Worm (Caenorhabditis elegans) whole organism, L4/young adult: Measurements from ENCODE around the gene pde-4.

Source experiments
- W03F9.2 ChIP-seq: fragments of 150-350 bp; optimal IDR thresholded peaks from 2 replicates; lab custom pipeline; 2014; ENCODE audit warnings: missing biosample characterization, missing genetic modification characterization
- dao-5 ChIP-seq: sonication (generic microtip); optimal IDR thresholded peaks from 2 replicates; lab custom pipeline; 2016; ENCODE audit warnings: missing genotype, missing genetic modification characterization, moderate library complexity, missing compliant biosample characterization
- him-1 ChIP-seq: sonication (generic microtip); optimal IDR thresholded peaks from 2 replicates; lab custom pipeline; 2016; ENCODE audit warnings: missing genotype, missing genetic modification reagents, missing genetic modification characterization, missing compliant biosample characterization

DNA sequence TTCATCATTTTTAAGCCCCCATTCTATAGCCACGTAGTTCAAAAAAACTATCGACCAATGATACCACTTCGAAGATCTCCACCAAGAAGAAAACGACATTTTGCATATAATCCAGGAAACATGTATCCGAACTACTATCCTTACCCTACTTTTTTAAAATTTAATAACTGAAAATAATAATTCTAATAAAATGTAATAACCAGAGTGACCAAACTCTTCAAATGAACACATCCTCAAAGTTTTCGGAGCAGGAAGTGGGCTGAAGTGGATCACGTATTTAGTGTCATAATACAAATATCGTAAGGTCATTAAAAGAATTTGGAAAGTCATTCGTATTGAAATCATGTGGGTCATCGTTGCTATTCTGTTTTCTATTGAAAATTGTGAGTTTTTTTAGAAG, 73.6 kb downstream of the pde-4 start, which contains the start of gene F35D2.6:
- no peak for TF ChIP-seq him-1 (tag; lab: Kevin White, UChicago)
- no peak for TF ChIP-seq dao-5 (tag; lab: Kevin White, UChicago)
- TF ChIP-seq W03F9.2 (tag; lab: Kevin White, UChicago) = no peak
